Worm (Caenorhabditis elegans) whole organism, early embryonic: ENCODE data around the gene C43G2.3.

Experiments
- B0310.2 ChIP-seq: sonication (generic microtip); optimal IDR thresholded peaks from 2 replicates; lab custom pipeline; 2016; ENCODE audit warnings: mild to moderate bottlenecking, missing genetic modification characterization, missing compliant biosample characterization
- F13C5.2 ChIP-seq: sonication (generic microtip); optimal IDR thresholded peaks from 2 replicates; lab custom pipeline; 2017; ENCODE audit warnings: mild to moderate bottlenecking, missing genetic modification characterization, inconsistent platforms, missing compliant biosample characterization
- aly-1 ChIP-seq: sonication (generic microtip); optimal IDR thresholded peaks from 2 replicates; lab custom pipeline; 2016; ENCODE audit warnings: missing genetic modification characterization, missing compliant biosample characterization
- ama-1 ChIP-seq: fragments of 150-350 bp; optimal IDR thresholded peaks from 2 replicates; lab custom pipeline; 2014
- ceh-36 ChIP-seq: sonication (generic microtip); optimal IDR thresholded peaks from 2 replicates; lab custom pipeline; 2016; ENCODE audit warnings: missing genetic modification characterization, inconsistent platforms, missing compliant biosample characterization
- flt-1 ChIP-seq: fragments of 200-800 bp; sonication (Bioruptor generic); IDR thresholded peaks from 2 replicates; pipeline ENCODE4 v1.3.6; 2022; ENCODE audit warnings: missing genetic modification characterization, missing compliant biosample characterization
- hmbx-1 ChIP-seq: sonication (generic microtip); optimal IDR thresholded peaks from 2 replicates; lab custom pipeline; 2016; ENCODE audit warnings: mild to moderate bottlenecking, missing genetic modification characterization, missing compliant biosample characterization
- hmg-4 ChIP-seq: fragments of 200-800 bp; sonication (Bioruptor generic); optimal IDR thresholded peaks from 2 replicates; lab custom pipeline; 2018; ENCODE audit warnings: mild to moderate bottlenecking, missing genetic modification characterization, missing compliant biosample characterization
- hnd-1 ChIP-seq: sonication (generic microtip); optimal IDR thresholded peaks from 2 replicates; lab custom pipeline; 2016; ENCODE audit warnings: missing genetic modification characterization, missing compliant biosample characterization
- pes-1 ChIP-seq: fragments of 200-800 bp; sonication (Bioruptor generic); IDR thresholded peaks from 2 replicates; pipeline ENCODE4 v1.3.6; 2022; ENCODE audit warnings: missing genetic modification reagents, missing genetic modification characterization, missing compliant biosample characterization
- scrt-1 ChIP-seq: fragments of 200-800 bp; sonication (Bioruptor generic); IDR thresholded peaks from 2 replicates; pipeline ENCODE4 v1.3.6; 2022; ENCODE audit warnings: missing genetic modification characterization, missing compliant biosample characterization
- sea-1 ChIP-seq: fragments of 200-800 bp; sonication (Bioruptor generic); conservative IDR thresholded peaks from 2 replicates; pipeline ENCODE4 v1.3.6; 2022; ENCODE audit warnings: missing genetic modification characterization, missing compliant biosample characterization
- tbx-11 ChIP-seq: fragments of 200-800 bp; sonication (Bioruptor generic); IDR thresholded peaks from 2 replicates; pipeline ENCODE4 v1.3.6; 2022; ENCODE audit warnings: missing genetic modification characterization, missing compliant biosample characterization
- tra-4 ChIP-seq: sonication (generic microtip); optimal IDR thresholded peaks from 2 replicates; lab custom pipeline; 2017; ENCODE audit warnings: missing genetic modification characterization, missing compliant biosample characterization

- TF ChIP-seq aly-1 (tag; lab: Kevin White, UChicago) (no peak), ama-1 (lab: Kevin White, UChicago) (no peak), hmbx-1 (tag; lab: Kevin White, UChicago) (no peak), flt-1 (GFP tag; lab: Robert Waterston, UW) (no peak), F13C5.2 (tag; lab: Kevin White, UChicago) (no peak), tra-4 (tag; lab: Kevin White, UChicago) (no peak), hmg-4 (GFP tag; lab: Kevin White, UChicago) (no peak), tbx-11 (GFP tag; lab: Robert Waterston, UW) (no peak), pes-1 (GFP tag; lab: Robert Waterston, UW) (no peak), ceh-36 (tag; lab: Kevin White, UChicago) (no peak), sea-1 (GFP tag; lab: Robert Waterston, UW) (no peak), B0310.2 (tag; lab: Kevin White, UChicago) (no peak), hnd-1 (tag; lab: Kevin White, UChicago) (no peak), scrt-1 (GFP tag; lab: Robert Waterston, UW) (no peak)
These were observed 21.4 kb downstream of the C43G2.3 start, which contains the start of gene F38A5.8 for ce11 chrIV:6599447-6599846.
